Fruit fly (Drosophila melanogaster) whole organism, embryonic: ENCODE results near the gene CG42449.

Experiments
- Aef1 ChIP-seq: fragments of 200-800 bp; sonication (Bioruptor generic); IDR thresholded peaks from 3 replicates; pipeline ENCODE4 v1.3.6; 2022; ENCODE audit warnings: missing biosample characterization, missing genetic modification characterization
- Atf6 ChIP-seq: fragments of 200-800 bp; sonication (Bioruptor generic); IDR thresholded peaks from 2 replicates; pipeline ENCODE4 v1.3.6; 2022; ENCODE audit warnings: missing biosample characterization, missing genetic modification characterization
- Bdp1 ChIP-seq: fragments of 200-800 bp; sonication (Bioruptor generic); optimal IDR thresholded peaks from 3 replicates; lab custom pipeline; 2016; ENCODE audit warnings: missing biosample characterization, missing genetic modification characterization
- CG10321 ChIP-seq: fragments of 200-800 bp; sonication (Bioruptor generic); IDR thresholded peaks from 2 replicates; pipeline ENCODE4 v1.3.6; 2022; ENCODE audit warnings: missing biosample characterization, missing genetic modification characterization
- CG10431 ChIP-seq: fragments of 200-800 bp; sonication (Bioruptor generic); optimal IDR thresholded peaks from 3 replicates; lab custom pipeline; 2018; ENCODE audit warnings: missing biosample characterization, mild to moderate bottlenecking, missing genetic modification characterization
- CG1233 ChIP-seq: fragments of 200-800 bp; sonication (Bioruptor generic); optimal IDR thresholded peaks from 4 replicates; lab custom pipeline; 2018; ENCODE audit warnings: missing biosample characterization, mild to moderate bottlenecking, missing genetic modification characterization
- CG14050 ChIP-seq: fragments of 200-800 bp; sonication (Bioruptor generic); IDR thresholded peaks from 3 replicates; pipeline ENCODE4 v1.3.6; 2022; ENCODE audit warnings: missing biosample characterization, missing genetic modification characterization
- CG14860 ChIP-seq: fragments of 200-800 bp; sonication (Bioruptor generic); IDR thresholded peaks from 3 replicates; pipeline ENCODE4 v1.3.6; 2022; ENCODE audit warnings: missing biosample characterization, missing genetic modification characterization; ENCODE audit not compliant: partially characterized antibody
- CG15073 ChIP-seq: fragments of 200-800 bp; sonication (Bioruptor generic); optimal IDR thresholded peaks from 2 replicates; lab custom pipeline; 2016; ENCODE audit warnings: missing biosample characterization, missing genetic modification characterization
- CG1529 ChIP-seq: fragments of 200-800 bp; sonication (Bioruptor generic); optimal IDR thresholded peaks from 3 replicates; lab custom pipeline; 2018; ENCODE audit warnings: missing biosample characterization, missing genetic modification characterization
- CG17359 ChIP-seq: fragments of 200-800 bp; sonication (Bioruptor generic); optimal IDR thresholded peaks from 3 replicates; lab custom pipeline; 2018; ENCODE audit warnings: missing biosample characterization, mild to moderate bottlenecking, missing genetic modification characterization, moderate library complexity
- CG17912 ChIP-seq: fragments of 200-800 bp; sonication (Bioruptor generic); optimal IDR thresholded peaks from 2 replicates; lab custom pipeline; 2018; ENCODE audit warnings: missing biosample characterization, mild to moderate bottlenecking, missing genetic modification characterization
- CG3163 ChIP-seq: fragments of 200-800 bp; sonication (Bioruptor generic); optimal IDR thresholded peaks from 3 replicates; lab custom pipeline; 2016; ENCODE audit warnings: missing biosample characterization, missing genetic modification characterization
- CG3726 ChIP-seq: fragments of 200-800 bp; sonication (Bioruptor generic); IDR thresholded peaks from 3 replicates; pipeline ENCODE4, ENCODE4 v1.3.6; 2022; ENCODE audit warnings: missing biosample characterization, missing genetic modification characterization
- CG4360 ChIP-seq: fragments of 200-800 bp; sonication (Bioruptor generic); IDR thresholded peaks from 2 replicates; pipeline ENCODE4 v1.3.6; 2022; ENCODE audit warnings: missing biosample characterization, missing genetic modification characterization
- CG9932 ChIP-seq: fragments of 200-800 bp; sonication (Bioruptor generic); IDR thresholded peaks from 2 replicates; pipeline ENCODE4 v1.3.6; 2022; ENCODE audit warnings: missing biosample characterization, missing genetic modification characterization
- D ChIP-seq, 2 experiments: fragments of 200-800 bp in 1 of 2; fragments of >200 bp in 1 of 2; sonication (Bioruptor generic) in 1 of 2; optimal IDR thresholded peaks; 2 replicates in 1 of 2; 3 replicates in 1 of 2; lab custom pipeline; 2017; ENCODE audit warnings: mild to moderate bottlenecking in 1 of 2, missing biosample characterization in 1 of 2, missing genetic modification characterization in 1 of 2, missing genetic modification reagents in 1 of 2
- D19B ChIP-seq: fragments of 200-800 bp; sonication (Bioruptor generic); optimal IDR thresholded peaks from 2 replicates; lab custom pipeline; 2017; ENCODE audit warnings: missing biosample characterization, mild to moderate bottlenecking, missing genetic modification characterization
- Deaf1 ChIP-seq: fragments of 200-800 bp; optimal IDR thresholded peaks from 3 replicates; lab custom pipeline; 2019; ENCODE audit warnings: missing biosample characterization, mild to moderate bottlenecking, missing genetic modification characterization, moderate library complexity
- Hand ChIP-seq: fragments of 200-800 bp; sonication (Bioruptor generic); optimal IDR thresholded peaks from 2 replicates; lab custom pipeline; 2017; ENCODE audit warnings: mild to moderate bottlenecking, missing biosample characterization, missing genetic modification reagents, missing genetic modification characterization
- HmgD ChIP-seq: fragments of 200-800 bp; sonication (Bioruptor generic); optimal IDR thresholded peaks from 3 replicates; lab custom pipeline; 2016; ENCODE audit warnings: missing biosample characterization, missing genetic modification characterization
- HmgZ ChIP-seq: fragments of 200-800 bp; sonication (Bioruptor generic); optimal IDR thresholded peaks from 2 replicates; lab custom pipeline; 2018; ENCODE audit warnings: missing biosample characterization, mild to moderate bottlenecking, missing genetic modification characterization
- Hsf ChIP-seq: fragments of 200-800 bp; sonication (Bioruptor generic); optimal IDR thresholded peaks from 3 replicates; lab custom pipeline; 2016; ENCODE audit warnings: missing biosample characterization, missing genetic modification characterization
- NfI ChIP-seq: fragments of 200-800 bp; sonication (Bioruptor generic); optimal IDR thresholded peaks from 3 replicates; lab custom pipeline; 2018; ENCODE audit warnings: missing biosample characterization, mild to moderate bottlenecking, missing genetic modification characterization, moderate library complexity
- Pdp1 ChIP-seq, 2 experiments: fragments of 200-800 bp; sonication (Bioruptor generic); optimal IDR thresholded peaks; 3 replicates each; lab custom pipeline; 2016; ENCODE audit warnings: missing biosample characterization in 2 of 2, missing genetic modification characterization in 2 of 2, mild to moderate bottlenecking in 1 of 2, moderate library complexity in 1 of 2
- Sox102F ChIP-seq: fragments of 200-800 bp; sonication (Bioruptor generic); optimal IDR thresholded peaks from 2 replicates; lab custom pipeline; 2018; ENCODE audit warnings: missing biosample characterization, mild to moderate bottlenecking, missing genetic modification characterization, moderate library complexity
- YL-1 ChIP-seq: fragments of 200-800 bp; sonication (Bioruptor generic); optimal IDR thresholded peaks from 3 replicates; lab custom pipeline; 2017; ENCODE audit warnings: missing biosample characterization, mild to moderate bottlenecking, missing genetic modification characterization
- al ChIP-seq: fragments of 200-800 bp; sonication (Bioruptor generic); IDR thresholded peaks from 2 replicates; pipeline ENCODE4 v1.3.6; 2022; ENCODE audit warnings: missing biosample characterization, missing genetic modification characterization
- cad ChIP-seq: fragments of >200 bp; optimal IDR thresholded peaks from 2 replicates; lab custom pipeline; 2017; ENCODE audit warnings: missing biosample characterization, missing genetic modification characterization
- chinmo ChIP-seq: fragments of 200-800 bp; sonication (Bioruptor generic); IDR thresholded peaks from 4 replicates; pipeline ENCODE4 v1.3.6; 2022; ENCODE audit warnings: missing biosample characterization, missing genetic modification characterization; ENCODE audit not compliant: partially characterized antibody
- chn ChIP-seq: fragments of 200-800 bp; sonication (Bioruptor generic); optimal IDR thresholded peaks from 2 replicates; lab custom pipeline; 2016; ENCODE audit warnings: missing biosample characterization, missing genetic modification characterization
- crc ChIP-seq: fragments of 200-800 bp; sonication (Bioruptor generic); optimal IDR thresholded peaks from 2 replicates; lab custom pipeline; 2016; ENCODE audit warnings: missing biosample characterization, missing genetic modification characterization
- da ChIP-seq: fragments of 200-800 bp; sonication (Bioruptor generic); optimal IDR thresholded peaks from 2 replicates; lab custom pipeline; 2016; ENCODE audit warnings: missing biosample characterization, missing genetic modification characterization
- emc ChIP-seq: fragments of 200-800 bp; sonication (Bioruptor generic); optimal IDR thresholded peaks from 2 replicates; lab custom pipeline; 2016; ENCODE audit warnings: missing biosample characterization, missing genetic modification characterization
- exex ChIP-seq: fragments of 200-800 bp; sonication (Bioruptor generic); optimal IDR thresholded peaks from 4 replicates; lab custom pipeline; 2018; ENCODE audit warnings: missing biosample characterization, mild to moderate bottlenecking, missing genetic modification characterization, moderate library complexity
- fd96Cb ChIP-seq: fragments of 200-800 bp; sonication (Bioruptor generic); optimal IDR thresholded peaks from 2 replicates; lab custom pipeline; 2018; ENCODE audit warnings: missing biosample characterization, mild to moderate bottlenecking, missing genetic modification characterization, moderate library complexity
- fru ChIP-seq: fragments of >200 bp; optimal IDR thresholded peaks from 2 replicates; lab custom pipeline; 2017
- hb ChIP-seq: fragments of 200-800 bp; sonication (Bioruptor generic); IDR thresholded peaks from 3 replicates; pipeline ENCODE4 v1.3.6; 2022; ENCODE audit warnings: missing biosample characterization, missing genetic modification characterization; ENCODE audit not compliant: partially characterized antibody
- klu ChIP-seq: fragments of 200-800 bp; sonication (Bioruptor generic); IDR thresholded peaks from 2 replicates; pipeline ENCODE4 v1.3.6; 2022; ENCODE audit warnings: missing biosample characterization, missing genetic modification characterization
- mirr ChIP-seq: fragments of 200-800 bp; sonication (Bioruptor generic); optimal IDR thresholded peaks from 3 replicates; lab custom pipeline; 2018; ENCODE audit warnings: missing biosample characterization, mild to moderate bottlenecking, missing genetic modification characterization
- nmo ChIP-seq: fragments of 200-800 bp; sonication (Bioruptor generic); optimal IDR thresholded peaks from 2 replicates; lab custom pipeline; 2018; ENCODE audit warnings: missing biosample characterization, mild to moderate bottlenecking, missing genetic modification characterization, moderate library complexity
- pho ChIP-seq: fragments of 200-800 bp; sonication (Bioruptor generic); optimal IDR thresholded peaks from 2 replicates; lab custom pipeline; 2016; ENCODE audit warnings: missing biosample characterization, missing genetic modification characterization
- pros ChIP-seq: fragments of 200-800 bp; sonication (Bioruptor generic); optimal IDR thresholded peaks from 3 replicates; lab custom pipeline; 2019; ENCODE audit warnings: missing biosample characterization, mild to moderate bottlenecking, missing genetic modification characterization, moderate library complexity
- pzg ChIP-seq: fragments of 200-800 bp; sonication (Bioruptor generic); optimal IDR thresholded peaks from 3 replicates; lab custom pipeline; 2018; ENCODE audit warnings: missing biosample characterization, mild to moderate bottlenecking, missing genetic modification characterization, moderate library complexity
- ranshi ChIP-seq: fragments of 200-800 bp; sonication (Bioruptor generic); IDR thresholded peaks from 2 replicates; pipeline ENCODE4 v1.3.6; 2022; ENCODE audit warnings: missing biosample characterization, missing genetic modification characterization
- rib ChIP-seq: fragments of 200-800 bp; sonication (Bioruptor generic); IDR thresholded peaks from 2 replicates; pipeline ENCODE4 v1.3.6; 2022; ENCODE audit warnings: missing biosample characterization, missing genetic modification characterization
- row ChIP-seq: fragments of 200-800 bp; sonication (Bioruptor generic); IDR thresholded peaks from 3 replicates; pipeline ENCODE4 v1.3.6; 2022; ENCODE audit warnings: missing biosample characterization, missing genetic modification characterization
- slp2 ChIP-seq: fragments of 200-800 bp; sonication (Bioruptor generic); optimal IDR thresholded peaks from 2 replicates; lab custom pipeline; 2016; ENCODE audit warnings: missing biosample characterization, missing genetic modification characterization
- tna ChIP-seq: fragments of 200-800 bp; sonication (Bioruptor generic); IDR thresholded peaks from 2 replicates; pipeline ENCODE4 v1.3.6; 2022; ENCODE audit warnings: missing biosample characterization, missing genetic modification characterization; ENCODE audit not compliant: partially characterized antibody
- wor ChIP-seq: fragments of 200-800 bp; sonication (Bioruptor generic); IDR thresholded peaks from 2 replicates; pipeline ENCODE4 v1.3.6; 2022; ENCODE audit warnings: missing biosample characterization, missing genetic modification characterization

Gene CG42449

dm6 chrX:5718476-5719012, 35.5 kb downstream of the CG42449 start (continued):
- TF ChIP-seq ranshi (GFP tag; lab: Robert Waterston, UW) (peak; percentile 71; the same call in 1 of the 2 replicates), slp2 (GFP tag; lab: Kevin White, UChicago) (no peak), Sox102F (peak; percentile 58), chinmo (no peak), wor (GFP tag; lab: Robert Waterston, UW) (no peak), Deaf1 (tag; lab: Kevin White, UChicago) (peak; percentile 27), CG9932 (GFP tag; lab: Robert Waterston, UW) (peak; percentile 80), rib (peak; percentile 84), emc (GFP tag; lab: Kevin White, UChicago) (no peak), exex (tag; lab: Kevin White, UChicago) (peak; percentile 94), CG1233 (GFP tag; lab: Kevin White, UChicago) (peak; percentile 37), pzg (GFP tag; lab: Kevin White, UChicago) (no peak), chn (GFP tag; lab: Kevin White, UChicago) (no peak), CG17359 (peak; percentile 64), cad (GFP tag; lab: Kevin White, UChicago) (no peak), D19B (GFP tag; lab: Kevin White, UChicago) (peak; percentile 50), NfI (GFP tag; lab: Kevin White, UChicago) (peak; percentile 65), Hand (GFP tag; lab: Kevin White, UChicago) (peak; percentile 71), fd96Cb (peak; percentile 19), tna (GFP tag; lab: Robert Waterston, UW) (no peak), row (GFP tag; lab: Robert Waterston, UW) (peak; percentile 83), CG10321 (GFP tag; lab: Robert Waterston, UW) (no peak), Aef1 (peak; percentile 58; the same call in 2 of the 3 replicates), crc (GFP tag; lab: Kevin White, UChicago) (no peak), Pdp1 (GFP tag; optimal IDR thresholded peaks at IDR 0.05; lab: Kevin White, UChicago) (peak in 1 of 2 experiments; percentile 5), CG15073 (GFP tag; lab: Kevin White, UChicago) (no peak), Atf6 (GFP tag; lab: Robert Waterston, UW) (peak; percentile 86), CG14050 (0 out of 3 replicates have a peak, but pooled peaks have one; percentile 12), HmgZ (tag; lab: Kevin White, UChicago) (peak; percentile 46), Bdp1 (GFP tag; lab: Kevin White, UChicago) (no peak), D (optimal IDR thresholded peaks at IDR 0.05; lab: Kevin White, UChicago) (no peak), D (GFP tag; optimal IDR thresholded peaks at IDR 0.05; lab: Kevin White, UChicago) (no peak), da (GFP tag; lab: Kevin White, UChicago) (no peak), mirr (GFP tag; lab: Kevin White, UChicago) (no peak), hb (GFP tag; lab: Robert Waterston, UW) (no peak), CG14860 (GFP tag; lab: Robert Waterston, UW) (no peak), al (peak; percentile 72), Hsf (GFP tag; lab: Kevin White, UChicago) (no peak), HmgD (GFP tag; lab: Kevin White, UChicago) (no peak), pros (GFP tag; lab: Kevin White, UChicago) (no peak), CG3163 (no peak), YL-1 (GFP tag; lab: Kevin White, UChicago) (no peak), CG4360 (GFP tag; lab: Robert Waterston, UW) (no peak), CG1529 (GFP tag; lab: Kevin White, UChicago) (no peak), nmo (peak; percentile 24), CG10431 (GFP tag; lab: Kevin White, UChicago) (no peak), CG3726 (GFP tag; lab: Robert Waterston, UW) (no peak), pho (GFP tag; lab: Kevin White, UChicago) (no peak), CG17912 (no peak), fru (lab: Kevin White, UChicago) (no peak), klu (GFP tag; lab: Robert Waterston, UW) (no peak)
